Worm (Caenorhabditis elegans) whole organism, dauer: ENCODE results near the gene atfs-1.
"Not testable (repeated sequence)": the region's sequence is repeated elsewhere in the genome, so short reads cannot be mapped to it uniquely, and the experiment has no call there.

Source experiments
- unc-62 ChIP-seq: sonication (generic microtip); optimal IDR thresholded peaks from 2 replicates; lab custom pipeline; 2017; ENCODE audit warnings: missing biosample characterization, missing genetic modification reagents, missing genetic modification characterization

atfs-1 gene

ce11 chrV:14179947-14180346 lies 13.5 kb upstream of the atfs-1 start, which contains the start of gene ZC376.8:
Gene ZC376.8, plus strand, starts transcription at chrV:14180247.
- no peak for TF ChIP-seq unc-62

- TF ChIP-seq unc-62, result no peak
These were observed 10.6 kb upstream of the atfs-1 start, which contains the start of gene cest-2.3 for ce11 chrV:14182860-14183259. Gene cest-2.3, minus strand, starts transcription at chrV:14182960.

DNA sequence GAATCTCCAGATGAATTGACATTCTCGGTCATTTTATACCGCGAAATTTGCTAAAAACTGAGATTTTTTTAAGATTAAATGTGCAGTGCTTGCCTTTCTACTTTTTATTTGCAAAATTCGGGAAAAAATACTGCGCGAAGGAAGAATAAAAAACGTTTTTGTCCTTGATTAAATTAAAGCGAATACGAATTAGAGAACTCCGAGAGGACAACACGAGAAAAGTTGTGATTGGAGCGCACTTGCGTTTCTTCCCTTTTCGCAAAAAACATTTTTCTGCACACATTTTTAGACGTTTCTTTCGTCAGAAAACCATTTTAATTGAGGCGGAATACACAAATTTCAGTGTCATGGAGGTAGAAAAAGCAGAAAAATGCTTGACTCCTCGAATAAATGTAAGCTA lies 8.0 kb upstream of the atfs-1 start, which contains the start of the genes trm-1 and ints-2:
Gene trm-1 (minus strand): TSS at position 175 of the 400 bp plus-strand sequence.
Gene ints-2 (plus strand): TSS at position 249 of the 400 bp plus-strand sequence.
- no peak for TF ChIP-seq unc-62

ce11 chrV:14187104-14187503 lies 6.4 kb upstream of the atfs-1 start:
- no peak for TF ChIP-seq unc-62

DNA sequence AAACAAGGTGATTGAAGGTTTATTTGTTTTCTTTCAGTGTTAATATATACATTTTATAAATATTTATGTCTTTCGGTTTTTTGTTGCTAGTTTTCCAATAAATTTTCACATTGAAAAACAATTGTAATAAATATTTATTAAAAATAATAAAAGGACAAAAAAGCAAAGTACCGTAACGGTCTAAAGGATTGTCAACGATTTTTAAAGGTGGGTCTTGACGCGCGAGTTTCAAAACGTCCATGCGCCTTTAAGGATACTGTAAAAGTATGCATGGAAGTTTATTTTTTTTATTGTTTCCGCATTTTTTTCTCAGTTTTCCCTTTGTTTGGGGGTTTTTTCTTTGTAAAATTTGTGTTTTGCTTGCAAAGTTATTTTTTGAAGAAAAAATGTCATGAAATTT lies 593 bp upstream of the atfs-1 start:
- no peak for TF ChIP-seq unc-62

- no peak for TF ChIP-seq unc-62
These were observed 1.1 kb downstream of the atfs-1 start for ce11 chrV:14194514-14194913.

ce11 chrV:14197651-14198050 lies 4.2 kb downstream of the atfs-1 start:
- no peak for TF ChIP-seq unc-62

- no peak for TF ChIP-seq unc-62
These were observed 6.6 kb downstream of the atfs-1 start for ce11 chrV:14200086-14200485.

DNA sequence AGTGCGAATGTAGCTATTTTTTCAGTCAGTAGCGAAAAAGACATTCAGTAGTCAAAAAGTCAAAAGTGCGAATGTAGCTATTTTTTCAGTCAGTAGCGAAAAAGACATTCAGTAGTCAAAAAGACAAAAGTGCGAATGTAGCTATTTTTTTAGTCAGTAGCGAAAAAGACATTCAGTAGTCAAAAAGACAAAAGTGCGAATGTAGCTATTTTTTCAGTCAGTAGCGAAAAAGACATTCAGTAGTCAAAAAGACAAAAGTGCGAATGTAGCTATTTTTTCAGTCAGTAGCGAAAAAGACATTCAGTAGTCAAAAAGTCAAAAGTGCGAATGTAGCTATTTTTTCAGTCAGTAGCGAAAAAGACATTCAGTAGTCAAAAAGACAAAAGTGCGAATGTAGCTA lies 11.8 kb downstream of the atfs-1 start, which contains the start of gene T16A9.3:
Gene T16A9.3 (plus strand): TSS at position 301 of the 400 bp plus-strand sequence.
- not testable (repeated sequence) for TF ChIP-seq unc-62

ce11 chrV:14210743-14211142 lies 17.3 kb downstream of the atfs-1 start, which contains the start of gene str-230:
Gene str-230, minus strand, starts transcription at chrV:14210843.
- no peak for TF ChIP-seq unc-62

- no peak for TF ChIP-seq unc-62
These were observed 19.4 kb downstream of the atfs-1 start for ce11 chrV:14212813-14213212.

DNA sequence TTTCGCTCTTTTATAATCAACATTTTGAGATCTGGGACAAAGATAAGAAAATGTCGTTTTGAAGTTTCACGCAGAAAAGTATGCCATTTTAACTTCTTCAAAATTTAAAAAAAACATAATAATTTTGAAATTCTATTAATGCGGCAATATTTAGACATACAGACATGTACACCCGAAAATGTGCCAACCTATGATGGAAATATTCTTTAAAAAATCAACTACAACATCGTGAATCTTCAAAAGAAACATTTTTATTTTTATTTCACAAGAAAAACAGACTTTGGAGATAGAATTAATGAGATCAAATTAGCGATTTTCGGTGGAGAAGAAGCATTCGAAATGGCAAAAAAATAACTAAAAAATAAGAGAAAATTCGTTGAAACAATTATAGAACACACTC lies 21.6 kb downstream of the atfs-1 start, which contains the start of gene T16A9.5:
Gene T16A9.5 (minus strand): TSS at position 101 of the 400 bp plus-strand sequence.
- no peak for TF ChIP-seq unc-62

ce11 chrV:14223141-14223540 lies 29.7 kb downstream of the atfs-1 start:
- no peak for TF ChIP-seq unc-62

DNA sequence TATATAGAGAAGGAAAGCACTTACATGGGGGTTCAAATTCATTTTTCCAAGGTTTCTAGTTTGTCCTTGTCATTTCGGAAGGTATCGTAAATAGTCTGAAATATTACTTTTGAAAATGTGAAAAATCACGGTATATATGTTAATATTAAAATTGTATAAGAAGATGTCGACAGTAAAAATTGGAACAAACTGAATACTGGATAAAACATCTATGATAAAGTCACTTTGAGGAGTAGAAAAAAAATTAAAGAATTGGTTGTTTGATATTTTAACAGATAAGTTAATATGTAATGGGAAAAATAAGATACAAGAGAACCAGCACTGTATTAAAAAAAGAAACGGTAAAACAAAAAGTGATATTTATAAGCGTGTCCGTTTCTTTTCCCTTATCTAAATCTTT lies 32.9 kb downstream of the atfs-1 start, which contains the start of gene nep-21:
Gene nep-21 (minus strand): TSS at position 101 of the 400 bp plus-strand sequence.
- TF ChIP-seq unc-62, result no peak

ce11 chrV:14230788-14231583 lies 37.5 kb downstream of the atfs-1 start:
- TF ChIP-seq unc-62, result no peak

DNA sequence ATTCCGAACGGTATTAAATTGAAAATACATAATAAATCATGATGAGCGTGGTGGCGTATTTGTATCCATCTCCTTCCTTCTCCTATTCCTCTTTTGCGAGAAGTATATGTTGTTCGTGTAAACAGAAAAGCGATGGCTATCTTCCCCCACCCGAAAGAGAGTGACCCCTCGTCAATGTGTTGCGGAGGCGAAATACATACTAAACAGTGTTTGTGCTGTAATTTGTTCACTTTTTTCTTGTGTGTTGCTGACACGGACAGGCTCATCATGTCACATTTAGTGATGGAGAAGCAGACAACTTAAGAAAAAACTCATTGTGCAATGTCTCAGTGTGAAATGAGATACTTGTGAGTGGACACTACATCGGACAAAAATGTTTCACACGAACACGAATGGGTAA lies 38.2 kb downstream of the atfs-1 start:
- TF ChIP-seq unc-62, result no peak

DNA sequence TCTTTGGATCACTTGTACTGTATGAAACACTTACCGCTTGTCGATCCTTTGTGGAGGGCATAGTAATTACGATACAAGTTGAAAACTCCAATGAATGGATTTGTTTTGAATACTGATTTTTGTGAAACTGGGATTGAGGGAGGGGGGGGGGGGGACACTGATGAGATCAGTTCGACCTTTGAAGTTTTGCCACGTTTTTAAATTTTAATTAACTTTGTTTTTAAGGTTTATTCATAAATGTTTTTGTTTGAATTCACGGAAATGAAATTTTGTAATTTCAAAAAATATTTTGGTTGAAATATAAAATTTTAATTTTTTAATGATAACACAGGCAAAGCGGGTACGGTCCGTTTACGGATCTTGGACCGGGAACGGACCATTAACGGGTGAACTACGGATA lies 42.5 kb downstream of the atfs-1 start, which contains the start of gene ent-3:
Gene ent-3 (minus strand): TSS at position 101 of the 400 bp plus-strand sequence.
- TF ChIP-seq unc-62, result no peak

DNA sequence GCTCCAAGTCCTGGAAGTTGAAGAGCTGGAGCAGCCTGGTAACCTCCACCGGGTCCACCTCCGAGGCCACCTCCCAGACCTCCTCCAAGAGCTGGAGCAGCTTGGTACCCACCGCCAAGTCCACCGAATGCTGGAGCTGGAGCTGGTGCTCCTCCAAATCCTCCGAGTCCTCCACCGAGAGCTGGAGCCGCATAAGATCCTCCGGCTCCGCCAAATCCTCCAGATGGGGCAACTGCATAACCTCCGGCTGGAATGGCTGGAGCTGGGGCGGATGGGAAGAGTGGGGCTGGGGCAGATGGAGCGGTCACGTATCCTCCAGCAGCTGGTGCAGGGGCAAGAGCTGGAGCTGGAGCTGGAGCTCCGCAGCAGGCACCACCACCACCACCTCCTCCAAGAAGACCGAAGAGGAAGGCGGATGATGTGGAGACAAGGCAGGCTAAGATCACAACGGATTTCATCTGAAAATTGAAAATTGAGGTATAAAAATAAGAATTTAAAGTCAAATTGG lies 47.3 kb downstream of the atfs-1 start, which contains the start of gene K02E11.10:
Gene K02E11.10 (minus strand): TSS at position 458 of the 508 bp plus-strand sequence.
- no peak for TF ChIP-seq unc-62
